Worm (Caenorhabditis elegans) whole organism, late embryonic: ENCODE data around the gene srd-19.

Experiments used
- K09A11.1 ChIP-seq: sonication (generic microtip); optimal IDR thresholded peaks from 2 replicates; lab custom pipeline; 2017; ENCODE audit warnings: antibody characterized with exemption, mild to moderate bottlenecking, missing genetic modification characterization, missing compliant biosample characterization; ENCODE audit not compliant: insufficient read depth
- ahr-1 ChIP-seq: sonication (generic microtip); optimal IDR thresholded peaks from 2 replicates; lab custom pipeline; 2016; ENCODE audit warnings: missing genetic modification characterization, missing compliant biosample characterization
- ceh-19 ChIP-seq: fragments of 200-800 bp; sonication (Bioruptor generic); optimal IDR thresholded peaks from 2 replicates; lab custom pipeline; 2018; ENCODE audit warnings: mild to moderate bottlenecking, missing genetic modification characterization, missing compliant biosample characterization
- pqm-1 ChIP-seq: sonication (generic microtip); optimal IDR thresholded peaks from 2 replicates; lab custom pipeline; 2016; ENCODE audit warnings: missing genetic modification characterization, missing compliant biosample characterization
- tbx-2 ChIP-seq: sonication (generic microtip); optimal IDR thresholded peaks from 2 replicates; lab custom pipeline; 2016; ENCODE audit warnings: missing genetic modification characterization, missing compliant biosample characterization

- no peak for TF ChIP-seq pqm-1 (tag; lab: Kevin White, UChicago)
- no peak for TF ChIP-seq ceh-19
- TF ChIP-seq K09A11.1, result no peak
- TF ChIP-seq tbx-2 (tag; lab: Kevin White, UChicago), result no peak
- no peak for TF ChIP-seq ahr-1 (tag; lab: Kevin White, UChicago)
These were observed 22.0 kb downstream of the srd-19 start, which contains the start of gene F53F1.2 for ce11 chrV:13406511-13406910.
